Worm (Caenorhabditis elegans): ENCODE measurements around the gene far-2.

DNA sequence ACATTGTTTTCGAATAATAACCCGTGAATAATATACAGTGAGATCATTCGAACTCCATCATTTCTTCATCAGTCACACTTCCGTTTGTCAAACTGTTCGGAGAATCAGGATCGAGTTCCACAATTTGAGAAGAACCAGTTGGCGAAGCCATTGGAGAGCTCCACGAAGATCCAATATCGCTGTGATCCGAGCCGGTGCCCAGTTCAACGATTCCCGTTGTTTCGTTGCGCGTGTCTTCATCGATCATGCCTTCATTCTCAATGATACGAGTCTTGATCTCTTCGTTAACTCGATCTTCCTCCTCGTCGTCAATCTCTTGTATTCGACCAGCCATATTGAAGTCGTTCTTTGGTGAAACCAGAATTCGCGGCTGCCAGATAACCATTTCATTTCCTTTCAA, 29.9 kb upstream of the far-2 start:
- TF ChIP-seq sox-2 (GFP tag; IDR thresholded peaks at IDR 0.05), result no peak
- no peak for TF ChIP-seq ahr-1 (tag; optimal IDR thresholded peaks at IDR 0.05)
- no peak for TF ChIP-seq nfya-1 (tag; optimal IDR thresholded peaks at IDR 0.05)
- no peak for TF ChIP-seq nhr-11 (tag; optimal IDR thresholded peaks at IDR 0.05)
- TF ChIP-seq pag-3 (tag; optimal IDR thresholded peaks at IDR 0.05; ENCODE audit: borderline replicate concordance), result no peak
- no peak for TF ChIP-seq dve-1 (tag; optimal IDR thresholded peaks at IDR 0.05)
- no peak for TF ChIP-seq ref-2 (tag; optimal IDR thresholded peaks at IDR 0.05)
- no peak for TF ChIP-seq K09A11.1 (tag; optimal IDR thresholded peaks at IDR 0.05; ENCODE audit: insufficient read depth)
- TF ChIP-seq F13H6.1 (tag; optimal IDR thresholded peaks at IDR 0.05), result no peak
- TF ChIP-seq nhr-232 (tag; optimal IDR thresholded peaks at IDR 0.05), result no peak

All from whole organism, late embryonic.